Fruit fly (Drosophila melanogaster): ENCODE results near the gene CG42264.

Gene CG42264

DNA sequence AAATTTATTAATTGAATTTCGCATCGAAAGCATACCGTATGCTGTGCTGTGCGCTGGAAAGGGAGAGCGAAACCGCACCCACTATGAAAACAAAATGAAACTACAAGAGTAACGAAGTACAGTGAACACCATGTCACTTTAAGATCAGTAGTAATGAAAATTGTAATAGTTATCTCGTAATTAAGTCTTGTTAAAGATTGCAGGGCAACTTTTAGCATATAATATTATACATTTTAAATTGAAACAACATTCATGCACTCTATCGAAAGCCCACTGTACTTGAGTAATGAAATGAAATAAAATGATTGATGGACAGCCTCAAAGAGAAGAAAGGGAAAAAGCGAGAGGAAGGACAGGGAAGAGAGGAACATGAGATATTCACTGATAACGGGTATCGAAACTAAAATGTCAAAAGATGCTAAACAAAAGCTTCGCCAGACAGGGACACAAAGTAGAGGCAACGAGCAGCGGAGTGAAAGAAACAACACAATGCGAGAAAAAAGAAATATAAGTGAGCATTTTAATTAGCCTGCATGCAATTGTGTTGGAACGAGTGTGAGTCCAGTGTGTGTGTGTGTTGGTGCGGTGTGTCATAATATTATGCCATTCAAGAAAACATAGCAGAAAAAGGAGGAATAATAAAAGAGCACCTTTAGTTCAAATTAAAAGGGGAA lies 41.0 kb downstream of the CG42264 start (continued):
- TF ChIP-seq tll (GFP tag; optimal IDR thresholded peaks at IDR 0.05): no peak
- TF ChIP-seq ato (GFP tag; IDR thresholded peaks at IDR 0.05; ENCODE audit: partially characterized antibody): no peak
- no peak for TF ChIP-seq cad (GFP tag; optimal IDR thresholded peaks at IDR 0.05)
- TF ChIP-seq Kr (GFP tag; optimal IDR thresholded peaks at IDR 0.05): no peak
- peak; percentile 50 for TF ChIP-seq pho (GFP tag; optimal IDR thresholded peaks at IDR 0.05)
- peak; percentile 48 for TF ChIP-seq CG10654 (GFP tag; optimal IDR thresholded peaks at IDR 0.05)
- TF ChIP-seq CG1792 (GFP tag; optimal IDR thresholded peaks at IDR 0.05): no peak
- 0 out of 2 replicates have a peak, but pooled peaks have one; percentile 13 for TF ChIP-seq ro (GFP tag; IDR thresholded peaks at IDR 0.05)
- no peak for TF ChIP-seq disco-r (GFP tag; optimal IDR thresholded peaks at IDR 0.05)
- no peak for TF ChIP-seq crp (GFP tag; optimal IDR thresholded peaks at IDR 0.05)
- peak; percentile 83 for TF ChIP-seq CG17361 (GFP tag; IDR thresholded peaks at IDR 0.05)
- TF ChIP-seq danr (GFP tag; IDR thresholded peaks at IDR 0.05): no peak
- TF ChIP-seq ac (GFP tag; optimal IDR thresholded peaks at IDR 0.05): no peak
- TF ChIP-seq ap (GFP tag; IDR thresholded peaks at IDR 0.05): peak; percentile 70
- no peak for TF ChIP-seq CG32767 (GFP tag; IDR thresholded peaks at IDR 0.05)
- TF ChIP-seq CG33557 (GFP tag; optimal IDR thresholded peaks at IDR 0.05): peak; percentile 32
- TF ChIP-seq CG10543 (GFP tag; optimal IDR thresholded peaks at IDR 0.05): peak; percentile 27
- 0 out of 2 replicates have a peak, but pooled peaks have one; percentile 17 for TF ChIP-seq Gsc (GFP tag; IDR thresholded peaks at IDR 0.05)
- peak; percentile 61 for TF ChIP-seq CG4424 (GFP tag; optimal IDR thresholded peaks at IDR 0.05)
- no peak for TF ChIP-seq CG7963 (GFP tag; IDR thresholded peaks at IDR 0.05; ENCODE audit: partially characterized antibody)
- no peak for TF ChIP-seq Opbp (GFP tag; IDR thresholded peaks at IDR 0.05; ENCODE audit: partially characterized antibody)
- TF ChIP-seq CG8359 (GFP tag; optimal IDR thresholded peaks at IDR 0.05; ENCODE audit: borderline replicate concordance): peak; percentile 21
- peak; percentile 50 for TF ChIP-seq Nf-YB (GFP tag; optimal IDR thresholded peaks at IDR 0.05)
- peak; percentile 9 for TF ChIP-seq CG15696 (tag; optimal IDR thresholded peaks at IDR 0.05)
- no peak for TF ChIP-seq ab (GFP tag; optimal IDR thresholded peaks at IDR 0.05)
- TF ChIP-seq HLH4C (GFP tag; IDR thresholded peaks at IDR 0.05; ENCODE audit: partially characterized antibody): no peak
- peak; percentile 55 to 82 for TF ChIP-seq dpn (GFP tag; optimal IDR thresholded peaks at IDR 0.05)
- TF ChIP-seq Chrac-16 (GFP tag; optimal IDR thresholded peaks at IDR 0.05): peak; percentile 70
- peak; percentile 78 for TF ChIP-seq CG10366 (GFP tag; IDR thresholded peaks at IDR 0.05)
- peak; percentile 96 for TF ChIP-seq sens (GFP tag)
- TF ChIP-seq ken (GFP tag; IDR thresholded peaks at IDR 0.05): peak; percentile 76; the same call in 2 of the 3 replicates
- TF ChIP-seq CG8281 (tag; optimal IDR thresholded peaks at IDR 0.05): peak; percentile 51
- 0 out of 2 replicates have a peak, but pooled peaks have one; percentile 14 for TF ChIP-seq Taf1 (GFP tag; IDR thresholded peaks at IDR 0.05)
- TF ChIP-seq CG2202 (tag; optimal IDR thresholded peaks at IDR 0.05): peak; percentile 30
- 0 out of 2 replicates have a peak, but pooled peaks have one; percentile 14 for TF ChIP-seq CG43689 (GFP tag; IDR thresholded peaks at IDR 0.05)
- TF ChIP-seq gt (GFP tag; IDR thresholded peaks at IDR 0.05): no peak
- TF ChIP-seq sim (GFP tag; IDR thresholded peaks at IDR 0.05): no peak
- peak; percentile 94 for TF ChIP-seq Med (GFP tag)
- TF ChIP-seq Eip74EF (GFP tag; optimal IDR thresholded peaks at IDR 0.05): peak in 1 of 2 experiments; percentile 77
- TF ChIP-seq gfzf (GFP tag; optimal IDR thresholded peaks at IDR 0.05): no peak
- no peak for TF ChIP-seq Dp (GFP tag; optimal IDR thresholded peaks at IDR 0.05)
- no peak for TF ChIP-seq yki (optimal IDR thresholded peaks at IDR 0.05)
- TF ChIP-seq Ravus (GFP tag; IDR thresholded peaks at IDR 0.05): peak; percentile 30
- TF ChIP-seq klu (GFP tag; IDR thresholded peaks at IDR 0.05): 0 out of 2 replicates have a peak, but pooled peaks have one; percentile 32
- peak; percentile 61 for TF ChIP-seq tin (GFP tag; optimal IDR thresholded peaks at IDR 0.05)
- TF ChIP-seq CG7357 (GFP tag; IDR thresholded peaks at IDR 0.05): peak; percentile 61; the same call in 1 of the 3 replicates
- TF ChIP-seq Hmr (GFP tag; optimal IDR thresholded peaks at IDR 0.05): peak; percentile 77
- TF ChIP-seq Poxn (GFP tag; IDR thresholded peaks at IDR 0.05): peak; percentile 51; the same call in 1 of the 2 replicates
- TF ChIP-seq CG8924 (tag; optimal IDR thresholded peaks at IDR 0.05): peak; percentile 84
